Fruit fly (Drosophila melanogaster) whole organism, embryonic: Measurements from ENCODE around the gene CG13658.

Experiments
- Asciz ChIP-seq: fragments of 200-800 bp; sonication (Bioruptor generic); optimal IDR thresholded peaks from 2 replicates; lab custom pipeline; 2017; ENCODE audit warnings: missing biosample characterization, mild to moderate bottlenecking, missing genetic modification characterization, missing genetic modification reagents
- Atf3 ChIP-seq: fragments of 200-800 bp; sonication (Bioruptor generic); optimal IDR thresholded peaks from 3 replicates; lab custom pipeline; 2016; ENCODE audit warnings: missing biosample characterization, missing genetic modification characterization
- Bgb ChIP-seq: fragments of 200-800 bp; sonication (Bioruptor generic); IDR thresholded peaks from 2 replicates; pipeline ENCODE4 v1.3.6; 2022; ENCODE audit warnings: missing biosample characterization, missing genetic modification characterization; ENCODE audit not compliant: partially characterized antibody
- CG11560 ChIP-seq: fragments of 200-800 bp; sonication (Bioruptor generic); IDR thresholded peaks from 3 replicates; pipeline ENCODE4 v1.3.6; 2022; ENCODE audit warnings: missing biosample characterization, missing genetic modification characterization
- CG11696 ChIP-seq: fragments of 200-800 bp; sonication (Bioruptor generic); IDR thresholded peaks from 2 replicates; pipeline ENCODE4 v1.3.6; 2022; ENCODE audit warnings: missing biosample characterization, missing genetic modification characterization
- CG12219 ChIP-seq: fragments of 200-800 bp; sonication (Bioruptor generic); optimal IDR thresholded peaks from 3 replicates; lab custom pipeline; 2018; ENCODE audit warnings: missing biosample characterization, mild to moderate bottlenecking, missing genetic modification characterization
- CG15479 ChIP-seq: fragments of 200-800 bp; sonication (Bioruptor generic); optimal IDR thresholded peaks from 3 replicates; lab custom pipeline; 2019; ENCODE audit warnings: missing biosample characterization, mild to moderate bottlenecking, missing genetic modification characterization, moderate library complexity
- CG16813 ChIP-seq: fragments of 200-800 bp; sonication (Bioruptor generic); IDR thresholded peaks from 3 replicates; pipeline ENCODE4 v1.3.6; 2022; ENCODE audit warnings: missing biosample characterization, missing genetic modification characterization; ENCODE audit not compliant: partially characterized antibody
- CG17612 ChIP-seq: fragments of 200-800 bp; sonication (Bioruptor generic); IDR thresholded peaks from 2 replicates; pipeline ENCODE4 v1.3.6; 2022; ENCODE audit warnings: missing biosample characterization, missing genetic modification characterization
- CG18599 ChIP-seq: fragments of 200-800 bp; sonication (Bioruptor generic); optimal IDR thresholded peaks from 3 replicates; lab custom pipeline; 2017; ENCODE audit warnings: missing biosample characterization, missing genetic modification characterization, mild to moderate bottlenecking, moderate library complexity, missing genetic modification reagents
- CG18764 ChIP-seq: fragments of 200-800 bp; sonication (Bioruptor generic); optimal IDR thresholded peaks from 3 replicates; lab custom pipeline; 2016; ENCODE audit warnings: missing biosample characterization, missing genetic modification characterization
- CG2120 ChIP-seq: fragments of 200-800 bp; sonication (Bioruptor generic); optimal IDR thresholded peaks from 3 replicates; lab custom pipeline; 2016; ENCODE audit warnings: missing biosample characterization, missing genetic modification characterization
- CG2129 ChIP-seq: fragments of 200-800 bp; sonication (Bioruptor generic); IDR thresholded peaks from 2 replicates; pipeline ENCODE4 v1.3.6; 2022; ENCODE audit warnings: missing biosample characterization, missing genetic modification characterization; ENCODE audit not compliant: partially characterized antibody
- CG2202 ChIP-seq: fragments of 200-800 bp; sonication (Bioruptor generic); optimal IDR thresholded peaks from 2 replicates; lab custom pipeline; 2018; ENCODE audit warnings: missing biosample characterization, mild to moderate bottlenecking, missing genetic modification characterization
- CG31224 ChIP-seq: fragments of 200-800 bp; sonication (Bioruptor generic); IDR thresholded peaks from 2 replicates; pipeline ENCODE4 v1.3.6; 2022; ENCODE audit warnings: missing biosample characterization, missing genetic modification characterization
- CG3163 ChIP-seq: fragments of 200-800 bp; sonication (Bioruptor generic); optimal IDR thresholded peaks from 3 replicates; lab custom pipeline; 2016; ENCODE audit warnings: missing biosample characterization, missing genetic modification characterization
- CG3407 ChIP-seq: fragments of 200-800 bp; sonication (Bioruptor generic); optimal IDR thresholded peaks from 2 replicates; lab custom pipeline; 2018; ENCODE audit warnings: missing biosample characterization, mild to moderate bottlenecking, missing genetic modification characterization
- CG6272 ChIP-seq: fragments of 200-800 bp; sonication (Bioruptor generic); IDR thresholded peaks from 2 replicates; pipeline ENCODE4 v1.3.6; 2022; ENCODE audit warnings: missing biosample characterization, missing genetic modification characterization
- CG6813 ChIP-seq: fragments of 200-800 bp; sonication (Bioruptor generic); optimal IDR thresholded peaks from 2 replicates; lab custom pipeline; 2017; ENCODE audit warnings: missing biosample characterization, missing genetic modification characterization, mild to moderate bottlenecking, moderate library complexity, missing genetic modification reagents
- CG8359 ChIP-seq: fragments of 200-800 bp; sonication (Bioruptor generic); optimal IDR thresholded peaks from 2 replicates; lab custom pipeline; 2017; ENCODE audit warnings: missing biosample characterization, mild to moderate bottlenecking, missing genetic modification characterization, borderline replicate concordance
- CG8944 ChIP-seq: fragments of 200-800 bp; sonication (Bioruptor generic); optimal IDR thresholded peaks from 3 replicates; lab custom pipeline; 2016; ENCODE audit warnings: missing biosample characterization, missing genetic modification characterization
- CG9727 ChIP-seq: fragments of 200-800 bp; sonication (Bioruptor generic); optimal IDR thresholded peaks from 3 replicates; lab custom pipeline; 2017; ENCODE audit warnings: missing biosample characterization, mild to moderate bottlenecking, missing genetic modification characterization
- D19A ChIP-seq: fragments of 200-800 bp; optimal IDR thresholded peaks from 3 replicates; lab custom pipeline; 2019; ENCODE audit warnings: missing biosample characterization, mild to moderate bottlenecking, missing genetic modification characterization, moderate library complexity
- Dip2 ChIP-seq: fragments of 200-800 bp; sonication (Bioruptor generic); IDR thresholded peaks from 2 replicates; pipeline ENCODE4 v1.3.6; 2022; ENCODE audit warnings: missing biosample characterization, missing genetic modification characterization
- Dll ChIP-seq: fragments of 200-800 bp; sonication (Bioruptor generic); IDR thresholded peaks from 4 replicates; pipeline ENCODE4 v1.3.6; 2022; ENCODE audit warnings: missing biosample characterization, missing genetic modification characterization; ENCODE audit not compliant: partially characterized antibody
- Dp ChIP-seq: fragments of 200-800 bp; sonication (Bioruptor generic); optimal IDR thresholded peaks from 2 replicates; lab custom pipeline; 2018; ENCODE audit warnings: missing biosample characterization, mild to moderate bottlenecking, missing genetic modification characterization, moderate library complexity
- Ets97D ChIP-seq: fragments of 200-800 bp; sonication (Bioruptor generic); optimal IDR thresholded peaks from 3 replicates; lab custom pipeline; 2016; ENCODE audit warnings: missing biosample characterization, missing genetic modification characterization
- Gsc ChIP-seq: fragments of 200-800 bp; sonication (Bioruptor generic); IDR thresholded peaks from 2 replicates; pipeline ENCODE4 v1.3.6; 2022; ENCODE audit warnings: missing biosample characterization, missing genetic modification characterization
- MBD-R2 ChIP-seq: fragments of 200-800 bp; sonication (Bioruptor generic); IDR thresholded peaks from 2 replicates; pipeline ENCODE4 v1.3.6; 2022; ENCODE audit warnings: missing biosample characterization, missing genetic modification characterization
- Myb ChIP-seq: fragments of 200-800 bp; sonication (Bioruptor generic); optimal IDR thresholded peaks from 2 replicates; lab custom pipeline; 2016; ENCODE audit warnings: missing biosample characterization, missing genetic modification characterization
- Rfx ChIP-seq: fragments of 200-800 bp; sonication (Bioruptor generic); IDR thresholded peaks from 2 replicates; pipeline ENCODE4 v1.3.6; 2022; ENCODE audit warnings: missing biosample characterization, missing genetic modification characterization
- Side ChIP-seq: fragments of 200-800 bp; sonication (Bioruptor generic); optimal IDR thresholded peaks from 2 replicates; lab custom pipeline; 2016; ENCODE audit warnings: missing biosample characterization, missing genetic modification characterization
- Xrp1 ChIP-seq: fragments of 200-800 bp; sonication (Bioruptor generic); IDR thresholded peaks from 2 replicates; pipeline ENCODE4 v1.3.6; 2022; ENCODE audit warnings: missing biosample characterization, missing genetic modification characterization
- cas ChIP-seq: fragments of 200-800 bp; sonication (Bioruptor generic); IDR thresholded peaks from 2 replicates; pipeline ENCODE4 v1.3.6; 2022; ENCODE audit warnings: missing biosample characterization, missing genetic modification characterization
- caup ChIP-seq: fragments of 200-800 bp; sonication (Bioruptor generic); optimal IDR thresholded peaks from 3 replicates; lab custom pipeline; 2017; ENCODE audit warnings: missing biosample characterization, mild to moderate bottlenecking, missing genetic modification characterization, moderate library complexity; ENCODE audit not compliant: severe bottlenecking
- crol ChIP-seq: fragments of 200-800 bp; sonication (Bioruptor generic); IDR thresholded peaks from 2 replicates; pipeline ENCODE4 v1.3.6; 2022; ENCODE audit warnings: missing biosample characterization, missing genetic modification characterization
- dimm ChIP-seq: fragments of 200-800 bp; sonication (Bioruptor generic); IDR thresholded peaks from 2 replicates; pipeline ENCODE4 v1.3.6; 2022; ENCODE audit warnings: missing biosample characterization, missing genetic modification characterization
- fd3F ChIP-seq: fragments of 200-800 bp; sonication (Bioruptor generic); optimal IDR thresholded peaks from 2 replicates; lab custom pipeline; 2018; ENCODE audit warnings: missing biosample characterization, mild to moderate bottlenecking, missing genetic modification characterization, moderate library complexity
- gcm2 ChIP-seq: fragments of 200-800 bp; sonication (Bioruptor generic); optimal IDR thresholded peaks from 2 replicates; lab custom pipeline; 2016; ENCODE audit warnings: missing biosample characterization, missing genetic modification characterization
- grn ChIP-seq: fragments of 200-800 bp; sonication (Bioruptor generic); optimal IDR thresholded peaks from 3 replicates; lab custom pipeline; 2017; ENCODE audit warnings: missing biosample characterization, missing genetic modification characterization
- gro ChIP-seq: fragments of 200-800 bp; sonication (Bioruptor generic); optimal IDR thresholded peaks from 2 replicates; lab custom pipeline; 2016; ENCODE audit warnings: missing biosample characterization, missing genetic modification characterization
- hb ChIP-seq: fragments of 200-800 bp; sonication (Bioruptor generic); IDR thresholded peaks from 3 replicates; pipeline ENCODE4 v1.3.6; 2022; ENCODE audit warnings: missing biosample characterization, missing genetic modification characterization; ENCODE audit not compliant: partially characterized antibody
- onecut ChIP-seq: fragments of 200-800 bp; sonication (Bioruptor generic); IDR thresholded peaks from 2 replicates; pipeline ENCODE4 v1.3.6; 2022; ENCODE audit warnings: missing biosample characterization, missing genetic modification characterization
- prd ChIP-seq, 3 experiments: fragments of >200 bp in 2 of 3; fragments of 200-800 bp in 1 of 3; sonication (Bioruptor generic) in 1 of 3; optimal IDR thresholded peaks in 2 of 3; IDR thresholded peaks in 1 of 3; 2 replicates in 2 of 3; 3 replicates in 1 of 3; pipeline versions ENCODE4 v1.3.6 to Lab custom; 2017 to 2022; ENCODE audit warnings: missing biosample characterization in 1 of 3, missing genetic modification characterization in 1 of 3
- rib ChIP-seq: fragments of 200-800 bp; sonication (Bioruptor generic); IDR thresholded peaks from 2 replicates; pipeline ENCODE4 v1.3.6; 2022; ENCODE audit warnings: missing biosample characterization, missing genetic modification characterization
- sisA ChIP-seq: fragments of 200-800 bp; sonication (Bioruptor generic); IDR thresholded peaks from 2 replicates; pipeline ENCODE4 v1.3.6; 2022; ENCODE audit warnings: missing biosample characterization, missing genetic modification characterization
- tin ChIP-seq: fragments of 200-800 bp; sonication (Bioruptor generic); optimal IDR thresholded peaks from 3 replicates; lab custom pipeline; 2016; ENCODE audit warnings: missing biosample characterization, missing genetic modification characterization
- unpg ChIP-seq: fragments of 200-800 bp; sonication (Bioruptor generic); optimal IDR thresholded peaks from 3 replicates; lab custom pipeline; 2018; ENCODE audit warnings: missing biosample characterization, mild to moderate bottlenecking, missing genetic modification characterization, moderate library complexity
- vnd ChIP-seq: fragments of 200-800 bp; sonication (Bioruptor generic); IDR thresholded peaks from 3 replicates; pipeline ENCODE4 v1.3.6; 2022; ENCODE audit warnings: missing biosample characterization, missing genetic modification characterization; ENCODE audit not compliant: partially characterized antibody

Gene CG13658

DNA sequence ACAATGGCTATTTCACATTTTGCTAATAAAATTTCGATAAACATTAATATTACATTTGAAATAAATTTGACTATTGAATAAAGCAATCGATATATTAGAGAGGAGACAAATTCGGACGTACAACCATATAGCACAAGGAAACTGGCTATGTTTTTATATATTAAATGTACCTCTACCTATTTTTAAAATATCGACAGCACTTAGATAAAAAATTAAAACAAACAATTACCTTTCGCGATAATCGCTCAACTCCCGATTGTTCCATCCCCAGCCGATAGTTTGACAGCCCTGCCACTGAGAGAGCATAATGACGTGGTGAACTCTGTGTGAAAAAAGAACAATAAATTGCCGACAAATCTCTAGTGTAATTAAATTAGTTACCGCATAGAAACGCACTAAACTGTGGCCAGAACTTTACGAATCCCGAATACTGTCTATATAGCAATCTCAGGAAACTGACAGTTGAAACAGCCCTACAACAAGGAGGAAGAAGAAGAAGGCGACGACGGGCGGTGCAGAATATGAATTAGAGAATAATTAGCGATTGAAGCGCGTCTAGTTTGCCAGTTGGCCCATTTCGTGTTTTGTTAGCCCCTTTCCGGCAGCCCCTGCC, 28.5 kb upstream of the CG13658 start, which contains the start of gene CG11857 (continued):
- TF ChIP-seq CG12219 (GFP tag; lab: Kevin White, UChicago), result peak; percentile 92
- no peak for TF ChIP-seq prd (optimal IDR thresholded peaks at IDR 0.05; lab: Kevin White, UChicago)
- TF ChIP-seq prd (GFP tag; IDR thresholded peaks at IDR 0.05; lab: Robert Waterston, UW), result peak; percentile 100
- peak; percentile 99 for TF ChIP-seq sisA
- TF ChIP-seq CG6272 (GFP tag; lab: Robert Waterston, UW), result peak; percentile 99
- peak; percentile 95 for TF ChIP-seq Ets97D (GFP tag; lab: Kevin White, UChicago)
- TF ChIP-seq CG2202 (tag; lab: Kevin White, UChicago), result peak; percentile 95
- TF ChIP-seq D19A (tag; lab: Kevin White, UChicago), result peak; percentile 92
- peak; percentile 80 for TF ChIP-seq Dip2 (GFP tag; lab: Robert Waterston, UW)
- peak; percentile 97 for TF ChIP-seq dimm
- peak; percentile 99 for TF ChIP-seq MBD-R2 (GFP tag; lab: Robert Waterston, UW)
- peak; percentile 98 for TF ChIP-seq Atf3 (GFP tag; lab: Kevin White, UChicago)
- peak; percentile 98 for TF ChIP-seq unpg
- TF ChIP-seq cas (GFP tag; lab: Robert Waterston, UW), result peak; percentile 98
- peak; percentile 99 for TF ChIP-seq Bgb (GFP tag; lab: Robert Waterston, UW)
- peak; percentile 30 for TF ChIP-seq CG15479
- TF ChIP-seq Rfx (GFP tag; lab: Robert Waterston, UW), result peak; percentile 99
- TF ChIP-seq Gsc, result peak; percentile 96
- peak; percentile 98 for TF ChIP-seq CG9727 (GFP tag; lab: Kevin White, UChicago)
- TF ChIP-seq CG18764 (GFP tag; lab: Kevin White, UChicago), result peak; percentile 97
- peak; percentile 93 for TF ChIP-seq CG11560 (tag; lab: Robert Waterston, UW)
- peak; percentile 99 for TF ChIP-seq Xrp1
- peak; percentile 65 for TF ChIP-seq Dp
- peak; percentile 79 for TF ChIP-seq grn (GFP tag; lab: Kevin White, UChicago)
- peak; percentile 100 for TF ChIP-seq vnd (GFP tag; lab: Robert Waterston, UW)
- TF ChIP-seq gro (GFP tag; lab: Kevin White, UChicago), result peak; percentile 98
- TF ChIP-seq hb (GFP tag; lab: Robert Waterston, UW), result peak; percentile 100
- TF ChIP-seq gcm2 (GFP tag; lab: Kevin White, UChicago), result peak; percentile 88
- peak; percentile 98 for TF ChIP-seq fd3F (GFP tag; lab: Kevin White, UChicago)
- TF ChIP-seq CG6813 (GFP tag; lab: Kevin White, UChicago), result peak; percentile 87
- TF ChIP-seq CG3163 (GFP tag; lab: Kevin White, UChicago), result peak; percentile 87
- peak; percentile 97 for TF ChIP-seq CG17612
- peak; percentile 100 for TF ChIP-seq CG16813 (GFP tag; lab: Robert Waterston, UW)
- peak; percentile 87 for TF ChIP-seq CG8359 (GFP tag; lab: Kevin White, UChicago)
- peak; percentile 99 for TF ChIP-seq tin
- TF ChIP-seq CG11696, result peak; percentile 89
- TF ChIP-seq CG3407 (GFP tag; lab: Kevin White, UChicago), result peak; percentile 94
- TF ChIP-seq CG8944 (GFP tag; lab: Kevin White, UChicago), result peak; percentile 97
- peak; percentile 99 for TF ChIP-seq CG2120 (GFP tag; lab: Kevin White, UChicago)
- TF ChIP-seq rib (GFP tag; lab: Robert Waterston, UW), result peak; percentile 99
- TF ChIP-seq onecut (GFP tag; lab: Robert Waterston, UW), result peak; percentile 93
- TF ChIP-seq Side (GFP tag; lab: Kevin White, UChicago), result peak; percentile 95
- peak; percentile 89 for TF ChIP-seq Myb (GFP tag; lab: Kevin White, UChicago)
- peak; percentile 97 for TF ChIP-seq CG31224 (GFP tag; lab: Robert Waterston, UW)
- peak; percentile 97 for TF ChIP-seq CG18599 (GFP tag; lab: Kevin White, UChicago)
- peak; percentile 100 for TF ChIP-seq CG2129 (GFP tag; lab: Robert Waterston, UW)
- peak; percentile 100 for TF ChIP-seq Dll (GFP tag; lab: Robert Waterston, UW)
- TF ChIP-seq crol (GFP tag; lab: Robert Waterston, UW), result peak; percentile 80
- TF ChIP-seq caup (GFP tag; lab: Kevin White, UChicago), result peak; percentile 97
- TF ChIP-seq Asciz, result peak; percentile 92
